Fruit fly (Drosophila melanogaster) whole organism, embryonic: ENCODE measurements around the gene Ice2.

ENCODE experiments used
- Atf-2 ChIP-seq: fragments of 200-800 bp; sonication (Bioruptor generic); optimal IDR thresholded peaks from 2 replicates; lab custom pipeline; 2016; ENCODE audit warnings: missing biosample characterization, missing genetic modification characterization
- C15 ChIP-seq: fragments of 200-800 bp; sonication (Bioruptor generic); IDR thresholded peaks from 3 replicates; pipeline ENCODE4 v1.3.6; 2022; ENCODE audit warnings: missing biosample characterization, missing genetic modification characterization
- CG10321 ChIP-seq: fragments of 200-800 bp; sonication (Bioruptor generic); IDR thresholded peaks from 2 replicates; pipeline ENCODE4 v1.3.6; 2022; ENCODE audit warnings: missing biosample characterization, missing genetic modification characterization
- CG11504 ChIP-seq: fragments of 200-800 bp; sonication (Bioruptor generic); optimal IDR thresholded peaks from 3 replicates; lab custom pipeline; 2019; ENCODE audit warnings: missing biosample characterization, mild to moderate bottlenecking, missing genetic modification characterization, moderate library complexity
- CG11696 ChIP-seq: fragments of 200-800 bp; sonication (Bioruptor generic); IDR thresholded peaks from 2 replicates; pipeline ENCODE4 v1.3.6; 2022; ENCODE audit warnings: missing biosample characterization, missing genetic modification characterization
- CG13624 ChIP-seq: fragments of 200-800 bp; sonication (Bioruptor generic); optimal IDR thresholded peaks from 2 replicates; lab custom pipeline; 2016; ENCODE audit warnings: missing biosample characterization, missing genetic modification characterization
- CG15011 ChIP-seq: fragments of 200-800 bp; sonication (Bioruptor generic); optimal IDR thresholded peaks from 3 replicates; lab custom pipeline; 2018; ENCODE audit warnings: missing biosample characterization, mild to moderate bottlenecking, missing genetic modification characterization
- CG15696 ChIP-seq: fragments of 200-800 bp; sonication (Bioruptor generic); optimal IDR thresholded peaks from 2 replicates; lab custom pipeline; 2019; ENCODE audit warnings: missing biosample characterization, mild to moderate bottlenecking, missing genetic modification characterization, moderate library complexity
- CG1602 ChIP-seq: fragments of 200-800 bp; sonication (Bioruptor generic); optimal IDR thresholded peaks from 3 replicates; lab custom pipeline; 2016; ENCODE audit warnings: missing biosample characterization, missing genetic modification characterization
- CG16813 ChIP-seq: fragments of 200-800 bp; sonication (Bioruptor generic); IDR thresholded peaks from 3 replicates; pipeline ENCODE4 v1.3.6; 2022; ENCODE audit warnings: missing biosample characterization, missing genetic modification characterization; ENCODE audit not compliant: partially characterized antibody
- CG17802 ChIP-seq: fragments of 200-800 bp; sonication (Bioruptor generic); optimal IDR thresholded peaks from 2 replicates; lab custom pipeline; 2018; ENCODE audit warnings: missing biosample characterization, mild to moderate bottlenecking, missing genetic modification characterization, moderate library complexity
- CG18262 ChIP-seq: fragments of 200-800 bp; optimal IDR thresholded peaks from 3 replicates; lab custom pipeline; 2019; ENCODE audit warnings: missing biosample characterization, mild to moderate bottlenecking, missing genetic modification characterization, moderate library complexity
- CG2678 ChIP-seq: fragments of 200-800 bp; sonication (Bioruptor generic); optimal IDR thresholded peaks from 3 replicates; lab custom pipeline; 2019; ENCODE audit warnings: missing biosample characterization, mild to moderate bottlenecking, missing genetic modification characterization, moderate library complexity
- CG4820 ChIP-seq: fragments of 200-800 bp; sonication (Bioruptor generic); optimal IDR thresholded peaks from 3 replicates; lab custom pipeline; 2016; ENCODE audit warnings: missing biosample characterization, missing genetic modification characterization
- CG6791 ChIP-seq: fragments of 200-800 bp; sonication (Bioruptor generic); IDR thresholded peaks from 3 replicates; pipeline ENCODE4 v1.3.6; 2022; ENCODE audit warnings: missing biosample characterization, missing genetic modification characterization; ENCODE audit not compliant: partially characterized antibody
- CG9609 ChIP-seq: fragments of 200-800 bp; sonication (Bioruptor generic); optimal IDR thresholded peaks from 3 replicates; lab custom pipeline; 2016; ENCODE audit warnings: missing biosample characterization, missing genetic modification characterization
- CoRest ChIP-seq: fragments of 200-800 bp; sonication (Bioruptor generic); optimal IDR thresholded peaks from 3 replicates; lab custom pipeline; 2018; ENCODE audit warnings: missing biosample characterization, mild to moderate bottlenecking, missing genetic modification characterization, moderate library complexity
- Drgx ChIP-seq: fragments of 200-800 bp; sonication (Bioruptor generic); IDR thresholded peaks from 2 replicates; pipeline ENCODE4 v1.3.6; 2022; ENCODE audit warnings: missing biosample characterization, missing genetic modification characterization
- E2f2 ChIP-seq: fragments of 200-800 bp; sonication (Bioruptor generic); IDR thresholded peaks from 2 replicates; pipeline ENCODE4 v1.3.6; 2022; ENCODE audit warnings: missing biosample characterization, missing genetic modification characterization
- Hand ChIP-seq: fragments of 200-800 bp; sonication (Bioruptor generic); optimal IDR thresholded peaks from 2 replicates; lab custom pipeline; 2017; ENCODE audit warnings: mild to moderate bottlenecking, missing biosample characterization, missing genetic modification reagents, missing genetic modification characterization
- Hr51 ChIP-seq, 2 experiments: fragments of 200-800 bp; sonication (Bioruptor generic); optimal IDR thresholded peaks; 2 replicates in 1 of 2; 3 replicates in 1 of 2; lab custom pipeline; 2016 to 2018; ENCODE audit warnings: missing biosample characterization in 2 of 2, missing genetic modification characterization in 2 of 2, mild to moderate bottlenecking in 1 of 2, moderate library complexity in 1 of 2
- Kr ChIP-seq: fragments of 200-800 bp; sonication (Bioruptor generic); optimal IDR thresholded peaks from 2 replicates; lab custom pipeline; 2017; ENCODE audit warnings: missing biosample characterization, mild to moderate bottlenecking, missing genetic modification characterization
- Pdp1 ChIP-seq, 2 experiments: fragments of 200-800 bp; sonication (Bioruptor generic); optimal IDR thresholded peaks; 3 replicates each; lab custom pipeline; 2016; ENCODE audit warnings: missing biosample characterization in 2 of 2, missing genetic modification characterization in 2 of 2, mild to moderate bottlenecking in 1 of 2, moderate library complexity in 1 of 2
- Rx ChIP-seq: fragments of 200-800 bp; sonication (Bioruptor generic); IDR thresholded peaks from 2 replicates; pipeline ENCODE4 v1.3.6; 2022; ENCODE audit warnings: missing biosample characterization, missing genetic modification characterization
- Taf1 ChIP-seq: fragments of 200-800 bp; sonication (Bioruptor generic); IDR thresholded peaks from 2 replicates; pipeline ENCODE4 v1.3.6; 2022; ENCODE audit warnings: missing biosample characterization, missing genetic modification characterization
- Trl ChIP-seq, 3 experiments: fragments of >200 bp in 2 of 3; fragments of 200-800 bp in 1 of 3; sonication (Bioruptor generic) in 1 of 3; optimal IDR thresholded peaks; 2 replicates in 1 of 3; 3 replicates in 2 of 3; lab custom pipeline; 2016 to 2017; ENCODE audit warnings: missing biosample characterization in 1 of 3, missing genetic modification characterization in 1 of 3
- ato ChIP-seq: fragments of 200-800 bp; sonication (Bioruptor generic); IDR thresholded peaks from 2 replicates; pipeline ENCODE4 v1.3.6; 2022; ENCODE audit warnings: missing biosample characterization, missing genetic modification characterization; ENCODE audit not compliant: partially characterized antibody
- bab2 ChIP-seq: fragments of 200-800 bp; sonication (Bioruptor generic); optimal IDR thresholded peaks from 2 replicates; lab custom pipeline; 2016; ENCODE audit warnings: missing biosample characterization, missing genetic modification characterization
- bbx ChIP-seq: fragments of 200-800 bp; sonication (Bioruptor generic); IDR thresholded peaks from 2 replicates; pipeline ENCODE4 v1.3.6; 2022; ENCODE audit warnings: missing biosample characterization, missing genetic modification characterization; ENCODE audit not compliant: partially characterized antibody
- chn ChIP-seq: fragments of 200-800 bp; sonication (Bioruptor generic); optimal IDR thresholded peaks from 2 replicates; lab custom pipeline; 2016; ENCODE audit warnings: missing biosample characterization, missing genetic modification characterization
- exex ChIP-seq: fragments of 200-800 bp; sonication (Bioruptor generic); optimal IDR thresholded peaks from 4 replicates; lab custom pipeline; 2018; ENCODE audit warnings: missing biosample characterization, mild to moderate bottlenecking, missing genetic modification characterization, moderate library complexity
- gt ChIP-seq: fragments of 200-800 bp; sonication (Bioruptor generic); IDR thresholded peaks from 2 replicates; pipeline ENCODE4 v1.3.6; 2022; ENCODE audit warnings: missing biosample characterization, missing genetic modification characterization
- hth ChIP-seq: fragments of >200 bp; optimal IDR thresholded peaks from 2 replicates; lab custom pipeline; 2017; ENCODE audit warnings: inconsistent platforms
- nerfin-1 ChIP-seq: fragments of 200-800 bp; sonication (Bioruptor generic); optimal IDR thresholded peaks from 3 replicates; lab custom pipeline; 2019; ENCODE audit warnings: missing biosample characterization, mild to moderate bottlenecking, missing genetic modification characterization, moderate library complexity
- nom ChIP-seq: fragments of 200-800 bp; sonication (Bioruptor generic); optimal IDR thresholded peaks from 2 replicates; lab custom pipeline; 2017; ENCODE audit warnings: missing biosample characterization, missing genetic modification characterization, mild to moderate bottlenecking, moderate library complexity, missing genetic modification reagents
- otp ChIP-seq: fragments of 200-800 bp; sonication (Bioruptor generic); IDR thresholded peaks from 3 replicates; pipeline ENCODE4, ENCODE4 v1.3.6; 2022; ENCODE audit warnings: missing biosample characterization, missing genetic modification characterization
- row ChIP-seq: fragments of 200-800 bp; sonication (Bioruptor generic); IDR thresholded peaks from 3 replicates; pipeline ENCODE4 v1.3.6; 2022; ENCODE audit warnings: missing biosample characterization, missing genetic modification characterization
- scrt ChIP-seq: fragments of 200-800 bp; sonication (Bioruptor generic); optimal IDR thresholded peaks from 2 replicates; lab custom pipeline; 2018; ENCODE audit warnings: missing biosample characterization, mild to moderate bottlenecking, missing genetic modification characterization, moderate library complexity
- sd ChIP-seq: fragments of 200-800 bp; sonication (Bioruptor generic); optimal IDR thresholded peaks from 3 replicates; lab custom pipeline; 2018; ENCODE audit warnings: missing biosample characterization, mild to moderate bottlenecking, missing genetic modification characterization, moderate library complexity
- seq ChIP-seq: fragments of 200-800 bp; sonication (Bioruptor generic); IDR thresholded peaks from 2 replicates; pipeline ENCODE4 v1.3.6; 2022; ENCODE audit warnings: missing biosample characterization, missing genetic modification characterization
- slbo ChIP-seq: fragments of 200-800 bp; sonication (Bioruptor generic); IDR thresholded peaks from 2 replicates; pipeline ENCODE4 v1.3.6; 2022; ENCODE audit warnings: missing biosample characterization, missing genetic modification characterization
- slou ChIP-seq: fragments of 200-800 bp; sonication (Bioruptor generic); optimal IDR thresholded peaks from 3 replicates; lab custom pipeline; 2016; ENCODE audit warnings: missing biosample characterization, missing genetic modification characterization
- sob ChIP-seq: fragments of 200-800 bp; sonication (Bioruptor generic); IDR thresholded peaks from 2 replicates; pipeline ENCODE4 v1.3.6; 2022; ENCODE audit warnings: missing biosample characterization, missing genetic modification characterization
- stc ChIP-seq: fragments of 200-800 bp; sonication (Bioruptor generic); IDR thresholded peaks from 2 replicates; pipeline ENCODE4 v1.3.6; 2022; ENCODE audit warnings: missing biosample characterization, missing genetic modification characterization

The Ice2 gene

DNA sequence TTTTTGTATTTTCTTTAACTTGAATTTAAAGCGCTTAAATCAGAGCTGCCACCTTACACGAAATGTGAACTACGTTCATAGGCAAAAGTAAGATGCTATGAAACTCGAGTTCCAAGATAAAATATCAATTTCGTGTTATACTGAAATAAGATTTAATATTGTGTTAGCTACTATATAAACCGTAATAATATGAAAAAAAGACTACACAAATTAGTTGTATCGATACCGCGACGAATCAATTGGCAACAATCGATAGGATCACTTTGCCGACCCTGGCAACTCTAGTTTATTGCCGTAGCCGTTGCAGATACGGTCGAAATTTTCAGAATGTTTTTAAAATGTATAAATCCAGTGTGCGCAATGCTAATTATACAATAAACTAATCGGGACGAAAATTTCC, 10.4 kb downstream of the Ice2 start, which contains the start of gene SNF4Agamma (continued):
- TF ChIP-seq Atf-2 (no peak), CG1602 (GFP tag; lab: Kevin White, UChicago) (no peak), nom (GFP tag; lab: Kevin White, UChicago) (no peak), Hand (GFP tag; lab: Kevin White, UChicago) (no peak), bab2 (peak; percentile 14), Rx (GFP tag; lab: Robert Waterston, UW) (no peak), CoRest (tag; lab: Kevin White, UChicago) (peak; percentile 56), sd (tag; lab: Kevin White, UChicago) (peak; percentile 3), E2f2 (GFP tag; lab: Robert Waterston, UW) (peak; percentile 98), nerfin-1 (tag; lab: Kevin White, UChicago) (peak; percentile 11), CG2678 (tag; lab: Kevin White, UChicago) (peak; percentile 30), hth (lab: Kevin White, UChicago) (no peak), CG17802 (tag; lab: Kevin White, UChicago) (no peak), scrt (no peak), CG6791 (peak; percentile 74; the same call in 2 of the 3 replicates), Kr (no peak), row (GFP tag; lab: Robert Waterston, UW) (peak; percentile 81), gt (GFP tag; lab: Robert Waterston, UW) (no peak), CG18262 (tag; lab: Kevin White, UChicago) (peak; percentile 19), CG11504 (tag; lab: Kevin White, UChicago) (no peak), chn (GFP tag; lab: Kevin White, UChicago) (no peak), otp (GFP tag; lab: Robert Waterston, UW) (no peak), CG16813 (GFP tag; lab: Robert Waterston, UW) (peak; percentile 77), CG13624 (GFP tag; lab: Kevin White, UChicago) (no peak), CG11696 (GFP tag; lab: Robert Waterston, UW) (no peak)
- TF ChIP-seq, all 482 proteins: peak for 134

DNA sequence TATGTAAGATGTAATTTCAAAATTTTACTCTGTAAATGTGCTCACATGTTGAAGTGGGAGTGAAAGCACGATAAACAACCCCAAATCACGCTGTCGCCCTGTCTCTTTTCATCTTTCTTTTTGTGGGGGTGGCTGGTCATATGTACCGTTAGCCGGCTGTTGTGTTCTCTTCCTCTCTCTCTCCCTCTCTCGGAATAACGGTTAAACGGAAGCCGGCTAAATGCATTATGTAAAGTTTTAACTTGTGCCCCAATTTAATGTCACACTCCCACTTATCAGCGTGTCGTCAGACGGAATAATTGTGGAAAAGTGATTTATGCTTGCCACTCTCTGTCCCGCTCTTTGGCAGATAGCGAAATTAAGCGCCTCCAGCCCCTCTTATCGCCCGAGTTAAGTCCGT, 11.3 kb downstream of the Ice2 start:
- TF ChIP-seq Drgx (GFP tag; lab: Robert Waterston, UW) (no peak), nerfin-1 (tag; lab: Kevin White, UChicago) (peak; percentile 12), bbx (GFP tag; lab: Robert Waterston, UW) (no peak), stc (GFP tag; lab: Robert Waterston, UW) (no peak), CG9609 (no peak), sob (GFP tag; lab: Robert Waterston, UW) (no peak), CG15011 (GFP tag; lab: Kevin White, UChicago) (peak; percentile 4), CG10321 (GFP tag; lab: Robert Waterston, UW) (peak; percentile 51; the same call in 1 of the 2 replicates), ato (GFP tag; lab: Robert Waterston, UW) (0 out of 2 replicates have a peak, but pooled peaks have one; percentile 18), slou (no peak), CG15696 (tag; lab: Kevin White, UChicago) (no peak), slbo (GFP tag; lab: Robert Waterston, UW) (no peak), Taf1 (GFP tag; lab: Robert Waterston, UW) (0 out of 2 replicates have a peak, but pooled peaks have one; percentile 22), seq (GFP tag; lab: Robert Waterston, UW) (peak; percentile 73), Kr (no peak), Pdp1 (GFP tag; optimal IDR thresholded peaks at IDR 0.05; lab: Kevin White, UChicago) (peak in 1 of 2 experiments; percentile 71), CG4820 (no peak), C15 (GFP tag; lab: Robert Waterston, UW) (no peak), Trl (optimal IDR thresholded peaks at IDR 0.05; lab: Kevin White, UChicago) (peak in 1 of 2 experiments; percentile 54), Trl (GFP tag; optimal IDR thresholded peaks at IDR 0.05; lab: Kevin White, UChicago) (no peak), CG18262 (tag; lab: Kevin White, UChicago) (no peak), Hr51 (GFP tag; optimal IDR thresholded peaks at IDR 0.05; lab: Kevin White, UChicago) (no peak), exex (tag; lab: Kevin White, UChicago) (peak; percentile 69)
